Fruit fly (Drosophila melanogaster): ENCODE data around the gene CG12546.
"Not testable (repeated sequence)": the region's sequence is repeated elsewhere in the genome, so short reads cannot be mapped to it uniquely, and the experiment has no call there.

CG12546 gene

dm6 chr3L:22721991-22722390, 28.4 kb upstream of the CG12546 start, which contains the start of gene CG14451:
Gene CG14451, minus strand, starts transcription at chr3L:22722091.
- TF ChIP-seq GATAd (GFP tag; optimal IDR thresholded peaks at IDR 0.05) (no peak), CG9705 (GFP tag; optimal IDR thresholded peaks at IDR 0.05) (no peak), Rel (GFP tag; optimal IDR thresholded peaks at IDR 0.05) (no peak), Rel (tag; optimal IDR thresholded peaks at IDR 0.05) (no peak)

- TF ChIP-seq br, woc, CG9705 (GFP tag; optimal IDR thresholded peaks at IDR 0.05): not testable (repeated sequence)
These were observed 27.2 kb upstream of the CG12546 start, which contains the start of gene mael for dm6 chr3L:22720694-22721270. Gene mael, plus strand, starts transcription at chr3L:22721203.

DNA sequence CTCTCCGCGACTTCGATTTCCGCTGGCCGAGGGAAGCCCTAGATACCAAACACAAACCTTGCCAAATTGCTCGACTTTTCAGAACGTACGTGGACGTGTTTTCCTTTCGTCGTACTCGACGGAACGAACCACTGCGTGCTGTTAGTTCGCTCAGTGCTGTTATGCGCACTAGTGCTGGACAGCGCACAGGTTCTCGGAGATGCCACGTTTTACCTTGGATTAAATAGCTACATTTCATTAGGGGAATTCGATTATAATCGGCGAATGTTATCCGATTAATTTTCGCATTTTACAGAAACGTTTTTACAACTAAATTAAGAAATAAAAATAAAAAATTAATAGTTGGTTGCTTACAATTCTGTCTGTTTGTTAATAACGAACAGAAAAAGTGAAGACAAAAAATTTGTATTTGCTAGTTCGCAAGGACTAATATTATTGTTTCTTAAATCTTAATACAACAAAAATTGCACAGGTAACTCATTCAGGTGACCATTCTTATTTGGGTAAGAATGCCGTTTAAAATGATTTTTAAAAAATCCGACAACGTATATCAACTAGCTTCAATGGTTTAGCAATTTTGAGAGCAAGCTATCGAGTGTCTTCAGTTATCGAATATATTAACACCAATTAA, 23.6 kb upstream of the CG12546 start, which contains the start of the genes ArfGAP3 and CG32452:
Gene ArfGAP3 (minus strand): TSS at position 441 of the 631 bp plus-strand sequence.
Gene CG32452 (plus strand): TSS at position 592 of the 631 bp plus-strand sequence.
- no peak for TF ChIP-seq CG32264 (GFP tag; optimal IDR thresholded peaks at IDR 0.05)
- no peak for TF ChIP-seq Abd-B (GFP tag; optimal IDR thresholded peaks at IDR 0.05)
- TF ChIP-seq Mio (GFP tag; optimal IDR thresholded peaks at IDR 0.05): no peak
- TF ChIP-seq rgr (GFP tag; optimal IDR thresholded peaks at IDR 0.05): peak; percentile 67
- TF ChIP-seq Hr78 (GFP tag; optimal IDR thresholded peaks at IDR 0.05): no peak
- TF ChIP-seq GATAd (GFP tag; optimal IDR thresholded peaks at IDR 0.05): peak; percentile 63
- no peak for TF ChIP-seq tai (GFP tag; optimal IDR thresholded peaks at IDR 0.05)
- no peak for TF ChIP-seq CrebA (GFP tag; optimal IDR thresholded peaks at IDR 0.05; ENCODE audit: borderline replicate concordance)
- TF ChIP-seq OdsH (GFP tag; optimal IDR thresholded peaks at IDR 0.05): peak; percentile 26
- TF ChIP-seq Myc (optimal IDR thresholded peaks at IDR 0.05): peak; percentile 74
- TF ChIP-seq sv (GFP tag; optimal IDR thresholded peaks at IDR 0.05): peak; percentile 62
- peak; percentile 62 for TF ChIP-seq CG9705 (GFP tag; optimal IDR thresholded peaks at IDR 0.05)
- TF ChIP-seq lola (GFP tag; optimal IDR thresholded peaks at IDR 0.05): no peak
- peak; percentile 68 for TF ChIP-seq Sp1 (GFP tag; optimal IDR thresholded peaks at IDR 0.05)
- peak in 1 of 2 experiments; percentile 79 for TF ChIP-seq foxo (GFP tag; optimal IDR thresholded peaks at IDR 0.05)
- TF ChIP-seq Rel (GFP tag; optimal IDR thresholded peaks at IDR 0.05): no peak
- peak; percentile 9 for TF ChIP-seq Rel (tag; optimal IDR thresholded peaks at IDR 0.05)
- no peak for TF ChIP-seq sage (GFP tag; optimal IDR thresholded peaks at IDR 0.05)
- peak; percentile 66 for TF ChIP-seq fru (GFP tag; optimal IDR thresholded peaks at IDR 0.05)
- TF ChIP-seq usp (GFP tag; optimal IDR thresholded peaks at IDR 0.05): no peak
- no peak for TF ChIP-seq Dfd (GFP tag; optimal IDR thresholded peaks at IDR 0.05)
- TF ChIP-seq dmrt93B (GFP tag; optimal IDR thresholded peaks at IDR 0.05): peak; percentile 38
- TF ChIP-seq dl (GFP tag; optimal IDR thresholded peaks at IDR 0.05; ENCODE audit: insufficient read depth in 1 of 2, partially characterized antibody in 2 of 2): no peak
- no peak for TF ChIP-seq brk (GFP tag; optimal IDR thresholded peaks at IDR 0.05)
- TF ChIP-seq pan (optimal IDR thresholded peaks at IDR 0.05): no peak
- no peak for TF ChIP-seq jim (GFP tag; optimal IDR thresholded peaks at IDR 0.05)
- TF ChIP-seq Dif (GFP tag; optimal IDR thresholded peaks at IDR 0.05; ENCODE audit: partially characterized antibody): no peak
- TF ChIP-seq Vsx2 (GFP tag; optimal IDR thresholded peaks at IDR 0.05; ENCODE audit: partially characterized antibody): no peak
- TF ChIP-seq br (GFP tag; optimal IDR thresholded peaks at IDR 0.05): no peak
- no peak for TF ChIP-seq dsf (GFP tag; optimal IDR thresholded peaks at IDR 0.05; ENCODE audit: borderline replicate concordance)
- peak; percentile 73 for TF ChIP-seq ey (GFP tag; optimal IDR thresholded peaks at IDR 0.05)
- peak; percentile 50 for TF ChIP-seq psq (GFP tag; optimal IDR thresholded peaks at IDR 0.05)
- peak; percentile 75 for TF ChIP-seq woc (GFP tag; optimal IDR thresholded peaks at IDR 0.05)
- TF ChIP-seq h (GFP tag; optimal IDR thresholded peaks at IDR 0.05): peak; percentile 70
- TF ChIP-seq Hnf4 (GFP tag; optimal IDR thresholded peaks at IDR 0.05): no peak
- peak; percentile 77 for TF ChIP-seq HLH106 (tag; optimal IDR thresholded peaks at IDR 0.05)
- TF ChIP-seq Hr83 (GFP tag; optimal IDR thresholded peaks at IDR 0.05; ENCODE audit: poor library complexity, severe bottlenecking): peak; percentile 74
- TF ChIP-seq N (GFP tag; optimal IDR thresholded peaks at IDR 0.05): no peak
- TF ChIP-seq Jra (GFP tag; optimal IDR thresholded peaks at IDR 0.05): peak; percentile 68

All from whole organism, wandering third instar larva.